Worm (Caenorhabditis elegans): ENCODE results near the gene Y59H11AR.3.

The Y59H11AR.3 gene

DNA sequence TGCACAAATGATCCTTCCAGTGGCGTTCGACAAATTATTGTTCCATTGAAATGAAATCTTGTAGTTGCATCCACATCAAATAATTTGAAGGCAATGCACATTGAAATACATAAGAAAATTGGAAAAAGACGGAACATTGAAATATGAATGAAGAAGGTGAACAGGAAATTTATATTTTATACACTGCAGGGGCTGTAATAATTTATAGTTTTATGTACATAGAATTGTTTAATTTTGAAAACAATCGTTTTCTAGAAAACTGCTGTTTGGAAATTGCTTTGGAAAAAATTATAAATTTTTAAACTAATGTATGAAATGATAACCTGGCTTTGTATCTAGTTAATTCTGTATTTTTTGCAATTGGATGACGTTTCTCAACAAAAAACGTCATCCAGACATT is at the start of gene Y59H11AR.3:
TSS of gene Y59H11AR.3 (minus strand) at position 101 of the 400 bp plus-strand sequence.
- no peak for TF ChIP-seq nhr-120 (GFP tag; IDR thresholded peaks at IDR 0.05)
- no peak for TF ChIP-seq zim-3 (tag; optimal IDR thresholded peaks at IDR 0.05)
- no peak for TF ChIP-seq Y79H2A.3 (GFP tag; conservative IDR thresholded peaks at IDR 0.05)
- TF ChIP-seq snpc-1.3 (tag; optimal IDR thresholded peaks at IDR 0.05; ENCODE audit: insufficient read depth): no peak
- no peak for TF ChIP-seq attf-5 (GFP tag; optimal IDR thresholded peaks at IDR 0.05)
- no peak for TF ChIP-seq hlh-12 (tag; optimal IDR thresholded peaks at IDR 0.05)
- TF ChIP-seq unc-62 (GFP tag; optimal IDR thresholded peaks at IDR 0.05): no peak
- no peak for TF ChIP-seq ekl-4 (GFP tag; IDR thresholded peaks at IDR 0.05)
- no peak for TF ChIP-seq ztf-6 (GFP tag; IDR thresholded peaks at IDR 0.05)
- TF ChIP-seq F49E8.2 (tag; optimal IDR thresholded peaks at IDR 0.05; ENCODE audit: insufficient read depth): no peak
- no peak for TF ChIP-seq dox-1 (GFP tag; IDR thresholded peaks at IDR 0.05)
- no peak for TF ChIP-seq madf-3 (GFP tag; IDR thresholded peaks at IDR 0.05)
- TF ChIP-seq B0035.1 (tag; optimal IDR thresholded peaks at IDR 0.05): no peak
- TF ChIP-seq ceh-58 (GFP tag; IDR thresholded peaks at IDR 0.05): no peak
- TF ChIP-seq hsf-1 (GFP tag; IDR thresholded peaks at IDR 0.05): no peak
- no peak for TF ChIP-seq cebp-1 (GFP tag; IDR thresholded peaks at IDR 0.05)
- TF ChIP-seq cebp-1 (tag; optimal IDR thresholded peaks at IDR 0.05): no peak
- no peak for TF ChIP-seq Y95B8A.8 (GFP tag; IDR thresholded peaks at IDR 0.05)
- no peak for TF ChIP-seq fkh-3 (tag; optimal IDR thresholded peaks at IDR 0.05)

DNA sequence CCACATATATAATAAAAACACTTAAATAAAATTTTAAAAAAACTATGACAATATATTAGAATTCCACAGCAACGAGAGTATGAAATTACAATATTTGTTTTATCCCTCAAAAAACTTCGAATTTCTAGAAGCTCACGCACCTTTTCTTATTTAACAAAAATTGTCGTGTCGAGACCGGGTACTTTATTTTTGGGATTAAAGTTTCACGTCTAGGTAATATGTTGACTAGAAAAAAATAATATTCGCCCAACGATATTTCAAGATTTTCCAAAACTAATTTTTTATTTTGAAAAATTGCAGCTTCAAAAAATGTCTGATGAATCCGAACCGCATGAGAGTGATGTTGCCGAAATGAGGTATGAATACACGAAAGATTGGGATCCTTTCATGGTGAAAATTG is 49.2 kb upstream of the Y59H11AR.3 start, which contains the start of gene C49C8.3:
TSS of gene C49C8.3 (plus strand) at position 301 of the 400 bp plus-strand sequence.
- no peak for TF ChIP-seq gei-17 (GFP tag; optimal IDR thresholded peaks at IDR 0.05)
- TF ChIP-seq ama-1 (optimal IDR thresholded peaks at IDR 0.05): no peak
- no peak for TF ChIP-seq ama-1 (GFP tag; optimal IDR thresholded peaks at IDR 0.05)
- no peak for TF ChIP-seq ztf-26 (tag; optimal IDR thresholded peaks at IDR 0.05)
- no peak for TF ChIP-seq ets-4 (GFP tag; optimal IDR thresholded peaks at IDR 0.05)
- no peak for TF ChIP-seq unc-62 (GFP tag; optimal IDR thresholded peaks at IDR 0.05)
- no peak for TF ChIP-seq D2030.7 (GFP tag; IDR thresholded peaks at IDR 0.05)
- no peak for TF ChIP-seq attf-5 (GFP tag; optimal IDR thresholded peaks at IDR 0.05)
- TF ChIP-seq bed-2 (GFP tag; IDR thresholded peaks at IDR 0.05): no peak
- TF ChIP-seq die-1 (tag; optimal IDR thresholded peaks at IDR 0.05): no peak
- TF ChIP-seq athp-1 (tag; optimal IDR thresholded peaks at IDR 0.05): no peak
- no peak for TF ChIP-seq rec-8 (tag; optimal IDR thresholded peaks at IDR 0.05)
- TF ChIP-seq chd-7 (tag; optimal IDR thresholded peaks at IDR 0.05): no peak
- TF ChIP-seq hmg-20 (GFP tag; IDR thresholded peaks at IDR 0.05): no peak
- TF ChIP-seq Y56A3A.18 (GFP tag; IDR thresholded peaks at IDR 0.05): no peak
- TF ChIP-seq nfyb-1 (GFP tag; IDR thresholded peaks at IDR 0.05): no peak

DNA sequence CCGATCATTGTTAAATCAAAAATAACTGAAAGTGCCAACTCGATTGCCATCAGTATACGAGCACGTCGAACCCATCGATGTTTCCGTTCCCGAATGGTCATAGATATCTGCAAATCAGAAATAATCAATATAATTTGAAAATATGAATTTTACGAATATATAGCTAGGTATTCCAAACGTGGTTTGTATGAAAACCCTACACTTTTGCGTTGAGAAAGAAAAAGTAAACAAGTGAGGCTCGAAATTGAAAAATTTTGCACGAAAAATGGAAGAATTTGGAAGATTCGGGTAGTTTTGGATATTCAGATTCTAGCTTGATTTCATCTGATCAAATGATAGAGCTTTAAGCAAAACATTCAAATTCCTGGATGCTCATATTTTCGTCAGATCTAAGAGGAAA is 43.5 kb upstream of the Y59H11AR.3 start, which contains the start of gene F42A9.9:
TSS of gene F42A9.9 (minus strand) at position 101 of the 400 bp plus-strand sequence.
- TF ChIP-seq nfya-1 (tag; optimal IDR thresholded peaks at IDR 0.05; ENCODE audit: borderline replicate concordance, insufficient read depth): no peak
- no peak for TF ChIP-seq hlh-26 (GFP tag; conservative IDR thresholded peaks at IDR 0.05)
- TF ChIP-seq ekl-4 (GFP tag; IDR thresholded peaks at IDR 0.05): no peak
- TF ChIP-seq Y53G8AR.9 (GFP tag; conservative IDR thresholded peaks at IDR 0.05): no peak
- TF ChIP-seq athp-1 (tag; optimal IDR thresholded peaks at IDR 0.05): no peak
- no peak for TF ChIP-seq F37B4.10 (GFP tag; IDR thresholded peaks at IDR 0.05)
- TF ChIP-seq fkh-3 (tag; optimal IDR thresholded peaks at IDR 0.05): no peak
- TF ChIP-seq sptf-2 (GFP tag; optimal IDR thresholded peaks at IDR 0.05): no peak
- no peak for TF ChIP-seq snpc-1.3 (tag; optimal IDR thresholded peaks at IDR 0.05; ENCODE audit: insufficient read depth)
- no peak for TF ChIP-seq C06A6.2 (GFP tag; conservative IDR thresholded peaks at IDR 0.05)
- no peak for TF ChIP-seq Y67H2A.10 (GFP tag; conservative IDR thresholded peaks at IDR 0.05)
- TF ChIP-seq ceh-40 (GFP tag; IDR thresholded peaks at IDR 0.05): no peak
- TF ChIP-seq mcd-1 (GFP tag; IDR thresholded peaks at IDR 0.05): no peak
- TF ChIP-seq ceh-58 (GFP tag; IDR thresholded peaks at IDR 0.05): no peak
- TF ChIP-seq madf-3 (GFP tag; IDR thresholded peaks at IDR 0.05): no peak
- no peak for TF ChIP-seq B0336.3 (GFP tag; IDR thresholded peaks at IDR 0.05)
